Worm (Caenorhabditis elegans) whole organism, L2 larva: ENCODE data around the gene B0410.1.
A peak's percentile ranks its signal among the peaks of the same experiment; 100 is the strongest.

Experiments
- C34F6.9 ChIP-seq: fragments of 150-350 bp; optimal IDR thresholded peaks from 2 replicates; lab custom pipeline; 2014; ENCODE audit warnings: missing biosample characterization, missing genetic modification characterization
- F13H6.1 ChIP-seq: sonication (generic microtip); optimal IDR thresholded peaks from 2 replicates; lab custom pipeline; 2016; ENCODE audit warnings: missing genetic modification characterization, missing compliant biosample characterization
- Y55F3AM.14 ChIP-seq: fragments of 200-800 bp; sonication (Bioruptor generic); optimal IDR thresholded peaks from 2 replicates; lab custom pipeline; 2018; ENCODE audit warnings: mild to moderate bottlenecking, missing genetic modification characterization, missing compliant biosample characterization
- ZK546.5 ChIP-seq: sonication (generic microtip); optimal IDR thresholded peaks from 2 replicates; lab custom pipeline; 2017; ENCODE audit warnings: missing biosample characterization, missing genetic modification characterization
- aly-2 ChIP-seq: fragments of 150-350 bp; optimal IDR thresholded peaks from 2 replicates; lab custom pipeline; 2014; ENCODE audit warnings: missing biosample characterization, missing genetic modification characterization
- ama-1 ChIP-seq: fragments of 150-350 bp; optimal IDR thresholded peaks from 2 replicates; lab custom pipeline; 2018; ENCODE audit warnings: inconsistent platforms
- blmp-1 ChIP-seq: sonication (generic microtip); optimal IDR thresholded peaks from 2 replicates; lab custom pipeline; 2017; ENCODE audit warnings: missing genetic modification characterization, mild to moderate bottlenecking, missing compliant biosample characterization, antibody characterized with exemption, moderate library complexity; ENCODE audit not compliant: insufficient read depth
- crh-2 ChIP-seq: sonication (generic microtip); optimal IDR thresholded peaks from 2 replicates; lab custom pipeline; 2017; ENCODE audit warnings: missing biosample characterization, missing genetic modification characterization
- egl-27 ChIP-seq: sonication (generic microtip); optimal IDR thresholded peaks from 3 replicates; lab custom pipeline; 2017; ENCODE audit warnings: missing biosample characterization, missing genetic modification reagents, missing genetic modification characterization
- elt-1 ChIP-seq: fragments of 150-350 bp; optimal IDR thresholded peaks from 2 replicates; lab custom pipeline; 2014; ENCODE audit warnings: missing biosample characterization, missing genetic modification characterization
- elt-3 ChIP-seq: sonication (generic microtip); optimal IDR thresholded peaks from 2 replicates; lab custom pipeline; 2017; ENCODE audit warnings: missing biosample characterization, missing genetic modification characterization
- fos-1 ChIP-seq: fragments of 150-350 bp; optimal IDR thresholded peaks from 2 replicates; lab custom pipeline; 2014; ENCODE audit warnings: missing biosample characterization, missing genetic modification characterization
- gmeb-1 ChIP-seq: fragments of 150-350 bp; optimal IDR thresholded peaks from 2 replicates; lab custom pipeline; 2014; ENCODE audit warnings: missing biosample characterization, missing genetic modification characterization
- lin-13 ChIP-seq: fragments of 150-350 bp; optimal IDR thresholded peaks from 2 replicates; lab custom pipeline; 2014; ENCODE audit warnings: missing biosample characterization, missing genetic modification reagents, missing genetic modification characterization
- lsy-2 ChIP-seq, 2 experiments: fragments of 150-350 bp in 1 of 2; sonication (generic microtip) in 1 of 2; optimal IDR thresholded peaks; 2 replicates each; lab custom pipeline; 2014 to 2017; ENCODE audit warnings: missing biosample characterization in 2 of 2, missing genetic modification characterization in 2 of 2
- mab-5 ChIP-seq: fragments of 150-350 bp; optimal IDR thresholded peaks from 2 replicates; lab custom pipeline; 2014; ENCODE audit warnings: missing biosample characterization, missing genetic modification characterization
- mbf-1 ChIP-seq: sonication (generic microtip); optimal IDR thresholded peaks from 2 replicates; lab custom pipeline; 2017; ENCODE audit warnings: missing biosample characterization, missing genetic modification characterization
- mdl-1 ChIP-seq, 2 experiments: fragments of 150-350 bp in 1 of 2; sonication (generic microtip) in 1 of 2; optimal IDR thresholded peaks; 2 replicates each; lab custom pipeline; 2017; ENCODE audit warnings: missing biosample characterization in 2 of 2, missing genetic modification characterization in 2 of 2
- nhr-10 ChIP-seq: sonication (generic microtip); optimal IDR thresholded peaks from 2 replicates; lab custom pipeline; 2017; ENCODE audit warnings: missing biosample characterization, missing genetic modification characterization
- nhr-12 ChIP-seq: fragments of 150-350 bp; optimal IDR thresholded peaks from 2 replicates; lab custom pipeline; 2014; ENCODE audit warnings: missing biosample characterization, missing genetic modification characterization
- nhr-25 ChIP-seq: fragments of 150-350 bp; sonication (generic microtip); optimal IDR thresholded peaks from 3 replicates; lab custom pipeline; 2014; ENCODE audit warnings: missing biosample characterization, missing genetic modification characterization
- nhr-77 ChIP-seq: fragments of 150-350 bp; optimal IDR thresholded peaks from 2 replicates; lab custom pipeline; 2014; ENCODE audit warnings: missing biosample characterization, missing genetic modification characterization
- sem-4 ChIP-seq: fragments of 150-350 bp; optimal IDR thresholded peaks from 2 replicates; lab custom pipeline; 2014; ENCODE audit warnings: missing biosample characterization, missing genetic modification reagents, missing genetic modification characterization
- skn-1 ChIP-seq: sonication (generic microtip); optimal IDR thresholded peaks from 2 replicates; lab custom pipeline; 2017; ENCODE audit warnings: missing biosample characterization, missing genetic modification characterization
- sma-3 ChIP-seq: sonication (generic microtip); optimal IDR thresholded peaks from 2 replicates; lab custom pipeline; 2016; ENCODE audit warnings: missing genetic modification reagents, missing genetic modification characterization, missing compliant biosample characterization
- sma-9 ChIP-seq, 2 experiments: fragments of 150-350 bp in 1 of 2; sonication (generic microtip) in 1 of 2; optimal IDR thresholded peaks; 2 replicates each; lab custom pipeline; 2014 to 2016; ENCODE audit warnings: missing genetic modification characterization in 2 of 2, mild to moderate bottlenecking in 1 of 2, missing biosample characterization in 1 of 2, missing compliant biosample characterization in 1 of 2, missing genetic modification reagents in 1 of 2, moderate library complexity in 1 of 2
- snpc-4 ChIP-seq: fragments of 150-350 bp; optimal IDR thresholded peaks from 2 replicates; lab custom pipeline; 2014; ENCODE audit warnings: missing biosample characterization, missing genetic modification characterization
- unc-39 ChIP-seq: fragments of 150-350 bp; optimal IDR thresholded peaks from 2 replicates; lab custom pipeline; 2014; ENCODE audit warnings: missing biosample characterization, missing genetic modification characterization
- unc-55 ChIP-seq: fragments of 150-350 bp; sonication (generic microtip); optimal IDR thresholded peaks from 3 replicates; lab custom pipeline; 2014; ENCODE audit warnings: missing biosample characterization, missing genetic modification reagents, missing genetic modification characterization
- unc-62 ChIP-seq: fragments of 150-350 bp; optimal IDR thresholded peaks from 2 replicates; lab custom pipeline; 2014; ENCODE audit warnings: missing biosample characterization, missing genetic modification reagents, missing genetic modification characterization
- ztf-11 ChIP-seq: sonication (generic microtip); optimal IDR thresholded peaks from 2 replicates; lab custom pipeline; 2017; ENCODE audit warnings: missing biosample characterization, missing genetic modification characterization
- ztf-4 ChIP-seq: fragments of 150-350 bp; optimal IDR thresholded peaks from 2 replicates; lab custom pipeline; 2014; ENCODE audit warnings: missing biosample characterization, missing genetic modification characterization

B0410.1 gene

DNA sequence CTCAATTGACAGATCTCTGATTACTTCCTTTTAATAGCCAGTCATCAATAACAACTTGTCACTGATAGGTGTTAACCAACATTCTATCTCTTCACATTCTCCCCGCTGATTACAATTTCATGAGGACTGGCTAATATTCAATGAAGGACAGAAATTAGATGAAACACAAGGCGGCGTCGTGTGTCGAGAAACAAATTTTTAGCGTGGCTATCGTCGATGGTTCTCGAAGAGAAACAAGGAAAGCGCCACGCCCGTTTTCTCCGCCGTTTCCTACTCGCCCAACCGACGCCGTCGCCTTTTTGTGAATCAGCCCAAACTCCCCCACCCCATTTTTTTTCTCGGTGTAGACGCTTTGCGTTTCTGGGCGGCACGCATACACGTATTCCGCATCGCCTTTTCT is 30.4 kb upstream of the B0410.1 start, which contains the start of gene F53B3.6:
Gene F53B3.6, plus strand, starts transcription at position 284 of the 400 bp plus-strand sequence.
- TF ChIP-seq ztf-4 (tag; lab: Kevin White, UChicago), result no peak
- peak; percentile 26 for TF ChIP-seq sma-9 (GFP tag; optimal IDR thresholded peaks at IDR 0.05; lab: Kevin White, UChicago)
- TF ChIP-seq sma-9 (tag; optimal IDR thresholded peaks at IDR 0.05; lab: Kevin White, UChicago), result no peak
- peak; percentile 4 for TF ChIP-seq fos-1 (tag; lab: Kevin White, UChicago)
- peak; percentile 9 for TF ChIP-seq nhr-25 (tag; lab: Kevin White, UChicago)
- TF ChIP-seq gmeb-1 (tag; lab: Kevin White, UChicago), result no peak
- no peak for TF ChIP-seq nhr-77
- TF ChIP-seq Y55F3AM.14, result no peak
- TF ChIP-seq sma-3 (GFP tag; lab: Kevin White, UChicago), result peak; percentile 68
- no peak for TF ChIP-seq skn-1
- TF ChIP-seq ama-1, result no peak
- TF ChIP-seq elt-3, result no peak
- no peak for TF ChIP-seq aly-2 (tag; lab: Kevin White, UChicago)
- no peak for TF ChIP-seq nhr-12

DNA sequence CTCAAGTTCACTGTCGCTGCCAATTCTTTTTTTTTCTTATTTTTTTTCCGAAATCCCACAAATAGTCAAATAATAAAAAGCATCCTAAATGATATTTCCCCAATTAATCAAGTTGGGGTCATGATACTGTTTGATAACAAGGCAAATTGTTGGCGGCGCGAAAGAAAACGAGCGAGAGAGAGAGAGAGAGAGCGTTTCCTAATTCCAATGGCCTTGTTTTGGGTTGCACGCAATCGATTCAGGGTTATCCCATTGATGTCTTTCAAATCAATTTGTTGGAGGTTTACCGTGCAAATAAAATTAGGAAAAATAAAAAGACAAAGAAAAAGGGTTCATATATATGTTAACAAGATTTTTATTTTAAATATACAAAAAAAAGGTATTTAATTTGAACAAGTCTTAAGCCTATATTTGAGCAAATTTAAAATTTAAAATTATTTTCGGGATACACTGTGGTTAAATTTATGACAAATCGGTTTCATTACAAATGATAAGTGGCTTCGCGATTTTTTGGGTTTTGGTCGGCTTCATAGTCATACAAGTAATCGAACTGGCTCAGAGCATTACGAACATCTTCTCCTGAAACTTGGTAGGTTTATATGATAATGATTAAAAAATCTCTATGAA is 28.7 kb upstream of the B0410.1 start:
- TF ChIP-seq lsy-2 (tag; optimal IDR thresholded peaks at IDR 0.05; lab: Kevin White, UChicago) (peak in 1 of 2 experiments; percentile 18), nhr-12 (no peak), mdl-1 (tag; optimal IDR thresholded peaks at IDR 0.05; lab: Kevin White, UChicago) (no peak), ztf-4 (tag; lab: Kevin White, UChicago) (peak; percentile 2), sma-3 (GFP tag; lab: Kevin White, UChicago) (peak; percentile 52)

DNA sequence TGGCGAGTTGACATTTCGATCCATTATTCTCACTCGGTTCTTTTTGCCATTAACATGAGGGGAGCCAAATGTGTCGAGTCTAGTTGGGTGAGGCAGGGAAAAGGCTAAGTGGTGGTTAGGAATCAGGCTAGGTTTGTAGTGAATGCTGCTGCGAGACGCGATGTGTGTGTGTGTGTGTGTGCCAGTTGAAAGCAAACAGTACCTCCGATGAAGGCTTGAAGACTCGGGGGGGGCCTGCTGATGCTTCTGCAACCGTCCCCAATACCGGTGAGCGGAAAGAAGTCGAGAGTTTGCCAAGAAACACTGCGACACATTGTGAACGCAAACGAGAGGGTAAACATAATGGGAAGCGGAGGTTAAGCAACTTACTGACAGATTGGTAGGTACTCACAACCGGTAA is 23.3 kb upstream of the B0410.1 start, which contains the start of gene F53B3.3:
Gene F53B3.3, minus strand, starts transcription at position 101 of the 400 bp plus-strand sequence.
- TF ChIP-seq F13H6.1 (tag; lab: Kevin White, UChicago) (peak; percentile 41), elt-3 (no peak), ama-1 (no peak), sma-3 (GFP tag; lab: Kevin White, UChicago) (no peak), nhr-10 (tag; lab: Kevin White, UChicago) (no peak), unc-55 (no peak)
- TF ChIP-seq, all 48 proteins: peak for 1

DNA sequence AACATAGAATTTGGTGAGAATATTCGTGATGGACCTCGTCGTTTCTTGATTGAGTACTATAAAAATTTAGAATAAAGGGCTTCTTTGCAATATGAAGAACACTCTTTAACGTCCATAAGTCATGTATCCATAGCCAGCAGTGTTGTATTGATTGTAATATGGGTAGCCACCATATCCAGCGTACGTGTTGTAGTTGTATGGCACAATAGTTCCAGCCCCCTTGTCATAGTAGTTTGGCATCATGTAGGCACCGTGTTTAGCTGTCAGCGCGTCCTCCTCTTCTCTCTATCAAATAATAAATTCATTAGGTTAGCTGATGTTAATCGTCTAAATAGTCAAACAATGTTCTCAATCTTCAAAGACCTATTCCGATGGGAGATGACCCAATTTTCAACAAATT is 21.1 kb upstream of the B0410.1 start:
- no peak for TF ChIP-seq unc-39 (tag; lab: Kevin White, UChicago)
- TF ChIP-seq elt-1, result no peak
- TF ChIP-seq C34F6.9 (tag; lab: Kevin White, UChicago), result no peak
- TF ChIP-seq, all 48 proteins: peak for 0

DNA sequence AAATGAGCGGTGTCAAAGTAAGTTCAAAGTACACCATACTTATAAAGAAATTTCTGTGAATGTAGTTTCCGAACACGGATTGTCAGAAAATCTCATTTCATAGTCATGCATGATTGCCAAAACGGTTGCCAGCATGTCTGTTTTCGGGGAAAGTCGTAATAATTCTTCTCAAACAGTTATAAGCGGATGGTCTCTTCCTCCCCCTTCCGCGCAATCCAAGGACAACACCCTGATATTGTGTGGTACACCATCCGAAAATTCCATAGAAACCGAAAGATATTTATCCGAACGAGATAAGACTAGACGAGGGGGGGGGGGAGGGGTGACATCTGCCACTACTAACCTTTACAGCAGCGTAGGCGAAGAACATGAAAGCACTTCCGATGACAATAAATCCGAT is 19.8 kb upstream of the B0410.1 start:
- no peak for TF ChIP-seq unc-55
- TF ChIP-seq lin-13 (GFP tag; lab: Kevin White, UChicago), result no peak
- no peak for TF ChIP-seq lsy-2 (tag; optimal IDR thresholded peaks at IDR 0.05; lab: Kevin White, UChicago)
- TF ChIP-seq blmp-1 (tag; lab: Kevin White, UChicago), result no peak
- TF ChIP-seq ZK546.5 (tag; lab: Kevin White, UChicago), result no peak
- TF ChIP-seq sem-4 (tag; lab: Kevin White, UChicago), result no peak
- no peak for TF ChIP-seq crh-2 (tag; lab: Kevin White, UChicago)
- TF ChIP-seq egl-27 (tag; lab: Kevin White, UChicago), result no peak
- no peak for TF ChIP-seq nhr-10 (tag; lab: Kevin White, UChicago)
- TF ChIP-seq Y55F3AM.14, result no peak
- TF ChIP-seq snpc-4, result no peak
- no peak for TF ChIP-seq C34F6.9 (tag; lab: Kevin White, UChicago)
- TF ChIP-seq mdl-1 (tag; optimal IDR thresholded peaks at IDR 0.05; lab: Kevin White, UChicago), result no peak
- TF ChIP-seq nhr-12, result no peak
- no peak for TF ChIP-seq mab-5 (tag; lab: Kevin White, UChicago)
- no peak for TF ChIP-seq elt-1
- no peak for TF ChIP-seq mbf-1 (tag; lab: Kevin White, UChicago)
- TF ChIP-seq gmeb-1 (tag; lab: Kevin White, UChicago), result no peak
- no peak for TF ChIP-seq ztf-11 (tag; lab: Kevin White, UChicago)
- TF ChIP-seq, all 48 proteins: peak for 0

DNA sequence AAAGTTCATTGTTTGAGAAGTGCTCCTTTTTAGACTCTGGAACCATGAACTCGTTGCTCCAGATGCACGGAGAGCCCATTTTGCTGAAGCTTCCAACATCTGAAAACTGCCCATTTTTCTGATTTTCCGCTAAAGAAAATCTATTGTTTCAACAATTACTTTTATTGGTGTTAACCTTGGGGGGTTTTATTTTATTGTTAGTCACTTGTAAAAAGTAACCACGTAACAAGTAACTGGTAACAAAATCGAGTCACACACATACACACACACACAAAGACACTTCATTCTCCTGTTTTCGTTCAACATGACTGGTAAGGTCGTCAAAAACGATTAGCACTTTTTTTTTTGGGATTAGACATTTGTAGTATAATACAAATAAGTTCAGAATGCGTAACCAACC is 16.9 kb upstream of the B0410.1 start:
- TF ChIP-seq unc-62 (no peak), nhr-25 (tag; lab: Kevin White, UChicago) (peak; percentile 3)
